Worm (Caenorhabditis elegans) whole organism, young adult: ENCODE results near the gene odr-3.

ENCODE experiments used
- C17E4.6 ChIP-seq: fragments of 200-800 bp; sonication (Bioruptor generic); IDR thresholded peaks from 2 replicates; pipeline ENCODE4 v1.3.6; 2022; ENCODE audit warnings: missing genetic modification reagents, missing genetic modification characterization, missing compliant biosample characterization
- Y53G8AR.9 ChIP-seq: fragments of 200-800 bp; sonication (Bioruptor generic); conservative IDR thresholded peaks from 2 replicates; pipeline ENCODE4 v1.3.6; 2022; ENCODE audit warnings: missing genetic modification reagents, missing genetic modification characterization, missing compliant biosample characterization
- Y56A3A.18 ChIP-seq: fragments of 200-800 bp; sonication (Bioruptor generic); IDR thresholded peaks from 2 replicates; pipeline ENCODE4 v1.3.6; 2022; ENCODE audit warnings: missing genetic modification reagents, missing genetic modification characterization, missing compliant biosample characterization
- akir-1 ChIP-seq: fragments of 200-800 bp; sonication (Bioruptor generic); optimal IDR thresholded peaks from 2 replicates; lab custom pipeline; 2018; ENCODE audit warnings: mild to moderate bottlenecking, missing genetic modification characterization, moderate library complexity, missing compliant biosample characterization
- aptf-2 ChIP-seq: fragments of 200-800 bp; sonication (Bioruptor generic); conservative IDR thresholded peaks from 2 replicates; pipeline ENCODE4 v1.3.6; 2022; ENCODE audit warnings: missing genetic modification reagents, missing genetic modification characterization, missing compliant biosample characterization
- athp-1 ChIP-seq: sonication (generic microtip); optimal IDR thresholded peaks from 2 replicates; lab custom pipeline; 2017; ENCODE audit warnings: mild to moderate bottlenecking, missing genetic modification characterization, missing compliant biosample characterization
- attf-6 ChIP-seq: fragments of 200-800 bp; sonication (Bioruptor generic); IDR thresholded peaks from 2 replicates; pipeline ENCODE4 v1.3.6; 2022; ENCODE audit warnings: missing genetic modification reagents, missing genetic modification characterization, missing compliant biosample characterization
- bed-1 ChIP-seq: fragments of 200-800 bp; sonication (Bioruptor generic); IDR thresholded peaks from 2 replicates; pipeline ENCODE4 v1.3.6; 2022; ENCODE audit warnings: missing genetic modification reagents, missing genetic modification characterization, missing compliant biosample characterization
- cebp-1 ChIP-seq, 2 experiments: fragments of 200-800 bp in 1 of 2; sonication (Bioruptor generic) in 1 of 2; sonication (generic microtip) in 1 of 2; IDR thresholded peaks in 1 of 2; optimal IDR thresholded peaks in 1 of 2; 2 replicates each; pipeline versions ENCODE4 v1.3.6 to Lab custom; 2017 to 2022; ENCODE audit warnings: missing compliant biosample characterization in 2 of 2, missing genetic modification characterization in 2 of 2, mild to moderate bottlenecking in 1 of 2, missing genetic modification reagents in 1 of 2, moderate library complexity in 1 of 2
- cebp-2 ChIP-seq: fragments of 200-800 bp; sonication (Bioruptor generic); IDR thresholded peaks from 2 replicates; pipeline ENCODE4 v1.3.6; 2022; ENCODE audit warnings: missing genetic modification characterization, missing compliant biosample characterization
- ceh-27 ChIP-seq: fragments of 200-800 bp; sonication (Bioruptor generic); optimal IDR thresholded peaks from 2 replicates; lab custom pipeline; 2018; ENCODE audit warnings: mild to moderate bottlenecking, missing genetic modification characterization, moderate library complexity, missing compliant biosample characterization
- ceh-91 ChIP-seq: fragments of 200-800 bp; sonication (Bioruptor generic); IDR thresholded peaks from 2 replicates; pipeline ENCODE4 v1.3.6; 2022; ENCODE audit warnings: missing genetic modification reagents, missing genetic modification characterization, missing compliant biosample characterization
- dox-1 ChIP-seq: fragments of 200-800 bp; sonication (Bioruptor generic); IDR thresholded peaks from 2 replicates; pipeline ENCODE4 v1.3.6; 2022; ENCODE audit warnings: missing genetic modification reagents, missing genetic modification characterization, missing compliant biosample characterization
- dpl-1 ChIP-seq: fragments of 150-350 bp; optimal IDR thresholded peaks from 2 replicates; lab custom pipeline; 2014; ENCODE audit warnings: missing biosample characterization, missing genetic modification reagents, missing genetic modification characterization
- efl-1 ChIP-seq: fragments of 150-350 bp; optimal IDR thresholded peaks from 2 replicates; lab custom pipeline; 2014; ENCODE audit warnings: missing biosample characterization, missing genetic modification reagents, missing genetic modification characterization
- lin-26 ChIP-seq: fragments of 200-800 bp; sonication (Bioruptor generic); IDR thresholded peaks from 2 replicates; pipeline ENCODE4 v1.3.6; 2022; ENCODE audit warnings: missing genetic modification reagents, missing genetic modification characterization, missing compliant biosample characterization
- lin-35 ChIP-seq, 3 experiments: fragments of 150-350 bp in 2 of 3; sonication (generic microtip) in 1 of 3; optimal IDR thresholded peaks; 2 replicates each; lab custom pipeline; 2014 to 2018; ENCODE audit warnings: missing biosample characterization in 3 of 3, missing genetic modification characterization in 3 of 3, missing genetic modification reagents in 3 of 3
- lsl-1 ChIP-seq: fragments of 200-800 bp; sonication (Bioruptor generic); optimal IDR thresholded peaks from 2 replicates; lab custom pipeline; 2018; ENCODE audit warnings: mild to moderate bottlenecking, missing genetic modification characterization, moderate library complexity, missing compliant biosample characterization
- mcd-1 ChIP-seq: fragments of 200-800 bp; sonication (Bioruptor generic); IDR thresholded peaks from 2 replicates; pipeline ENCODE4 v1.3.6; 2022; ENCODE audit warnings: missing genetic modification reagents, missing genetic modification characterization, missing compliant biosample characterization
- nhr-179 ChIP-seq: sonication (generic microtip); optimal IDR thresholded peaks from 2 replicates; lab custom pipeline; 2016; ENCODE audit warnings: mild to moderate bottlenecking, missing genetic modification characterization, missing compliant biosample characterization
- nhr-80 ChIP-seq: sonication (generic microtip); optimal IDR thresholded peaks from 2 replicates; lab custom pipeline; 2016; ENCODE audit warnings: missing genetic modification characterization, missing compliant biosample characterization
- nhr-90 ChIP-seq: sonication (generic microtip); optimal IDR thresholded peaks from 2 replicates; lab custom pipeline; 2016; ENCODE audit warnings: missing genotype, mild to moderate bottlenecking, missing genetic modification characterization, missing compliant biosample characterization
- somi-1 ChIP-seq: fragments of 200-800 bp; sonication (Bioruptor generic); optimal IDR thresholded peaks from 2 replicates; lab custom pipeline; 2018; ENCODE audit warnings: mild to moderate bottlenecking, missing genetic modification characterization, missing compliant biosample characterization
- tbp1 ChIP-seq: fragments of 200-800 bp; sonication (Bioruptor generic); optimal IDR thresholded peaks from 2 replicates; lab custom pipeline; 2018; ENCODE audit warnings: mild to moderate bottlenecking, missing genetic modification characterization, missing compliant biosample characterization
- tbx-9 ChIP-seq: sonication (generic microtip); optimal IDR thresholded peaks from 2 replicates; lab custom pipeline; 2016; ENCODE audit warnings: borderline replicate concordance, missing genetic modification characterization, inconsistent platforms, missing compliant biosample characterization
- tlf-1 ChIP-seq: fragments of 200-800 bp; sonication (Bioruptor generic); optimal IDR thresholded peaks from 2 replicates; lab custom pipeline; 2018; ENCODE audit warnings: mild to moderate bottlenecking, missing genetic modification characterization, missing compliant biosample characterization
- unc-62 ChIP-seq: fragments of 150-350 bp; optimal IDR thresholded peaks from 2 replicates; lab custom pipeline; 2014; ENCODE audit warnings: missing biosample characterization, missing genetic modification reagents, missing genetic modification characterization
- xnd-1 ChIP-seq: sonication (generic microtip); optimal IDR thresholded peaks from 2 replicates; lab custom pipeline; 2016; ENCODE audit warnings: missing genotype, missing genetic modification reagents, missing genetic modification characterization, missing compliant biosample characterization
- ztf-22 ChIP-seq: fragments of 200-800 bp; sonication (Bioruptor generic); optimal IDR thresholded peaks from 2 replicates; lab custom pipeline; 2018; ENCODE audit warnings: mild to moderate bottlenecking, missing genetic modification characterization, moderate library complexity, missing compliant biosample characterization
- ztf-25 ChIP-seq: fragments of 200-800 bp; sonication (Bioruptor generic); IDR thresholded peaks from 2 replicates; pipeline ENCODE4 v1.3.6; 2022; ENCODE audit warnings: missing genetic modification reagents, missing genetic modification characterization, missing compliant biosample characterization

The odr-3 gene

ce11 chrV:13264245-13264644, 14.9 kb upstream of the odr-3 start, which contains the start of gene zip-5:
zip-5 (plus strand) TSS chrV:13264545.
- TF ChIP-seq xnd-1 (tag; lab: Kevin White, UChicago) = no peak
- no peak for TF ChIP-seq nhr-179 (tag; lab: Kevin White, UChicago)
- TF ChIP-seq nhr-90 = no peak
- TF ChIP-seq tbx-9 = no peak
- no peak for TF ChIP-seq nhr-80
- TF ChIP-seq tlf-1 (GFP tag; lab: Kevin White, UChicago) = no peak
- TF ChIP-seq, all 124 proteins: peak for 0

- TF ChIP-seq nhr-80 (peak; percentile 90), bed-1 (GFP tag; lab: Robert Waterston, UW) (no peak), akir-1 (GFP tag; lab: Kevin White, UChicago) (no peak), cebp-1 (GFP tag; IDR thresholded peaks at IDR 0.05; lab: Robert Waterston, UW) (peak; percentile 66; the same call in 1 of the 2 replicates), cebp-1 (tag; optimal IDR thresholded peaks at IDR 0.05; lab: Kevin White, UChicago) (peak; percentile 83), dox-1 (GFP tag; lab: Robert Waterston, UW) (peak; percentile 49; the same call in 1 of the 2 replicates), tlf-1 (GFP tag; lab: Kevin White, UChicago) (peak; percentile 10), tbx-9 (no peak), ztf-22 (GFP tag; lab: Kevin White, UChicago) (peak; percentile 51), somi-1 (GFP tag; lab: Kevin White, UChicago) (no peak), unc-62 (GFP tag; lab: Kevin White, UChicago) (peak; percentile 54), C17E4.6 (GFP tag; lab: Robert Waterston, UW) (no peak)
These were observed 13.5 kb upstream of the odr-3 start for ce11 chrV:13262781-13263318.

ce11 chrV:13259527-13259926, 10.2 kb upstream of the odr-3 start:
- TF ChIP-seq lin-26 (GFP tag; lab: Robert Waterston, UW) (0 out of 2 replicates have a peak, but pooled peaks have one; percentile 19), ceh-27 (GFP tag; lab: Kevin White, UChicago) (peak; percentile 17), lin-35 (GFP tag; optimal IDR thresholded peaks at IDR 0.05; lab: Kevin White, UChicago) (peak in 1 of 3 experiments; percentile 6), cebp-2 (no peak)

ce11 chrV:13258909-13259361, 9.6 kb upstream of the odr-3 start, which contains the start of gene C34D1.4:
C34D1.4 (minus strand) TSS chrV:13259311.
- TF ChIP-seq somi-1 (GFP tag; lab: Kevin White, UChicago) = no peak
- no peak for TF ChIP-seq ztf-25 (GFP tag; lab: Robert Waterston, UW)
- no peak for TF ChIP-seq lsl-1 (GFP tag; lab: Kevin White, UChicago)
- TF ChIP-seq attf-6 = no peak
- no peak for TF ChIP-seq tbp1 (GFP tag; lab: Kevin White, UChicago)
- TF ChIP-seq efl-1 = no peak
- TF ChIP-seq cebp-2 = no peak
- TF ChIP-seq mcd-1 (GFP tag; lab: Robert Waterston, UW) = no peak
- TF ChIP-seq Y56A3A.18 = no peak
- TF ChIP-seq ceh-91 (GFP tag; lab: Robert Waterston, UW) = no peak
- no peak for TF ChIP-seq Y53G8AR.9 (GFP tag; lab: Robert Waterston, UW)
- no peak for TF ChIP-seq aptf-2 (GFP tag; lab: Robert Waterston, UW)
- TF ChIP-seq lin-26 (GFP tag; lab: Robert Waterston, UW) = no peak
- no peak for TF ChIP-seq tbx-9
- TF ChIP-seq athp-1 (tag; lab: Kevin White, UChicago) = no peak

ce11 chrV:13252862-13253261, 3.5 kb upstream of the odr-3 start:
- no peak for TF ChIP-seq dpl-1
